Fruit fly (Drosophila melanogaster) Kc167 (cell line): ENCODE measurements around the gene Hus1-like.

ENCODE experiments used
- Sin3A ChIP-seq: fragments of >200 bp; optimal IDR thresholded peaks from 2 replicates; lab custom pipeline; 2018; ENCODE audit warnings: missing external identifiers
- insv ChIP-seq: fragments of >200 bp; optimal IDR thresholded peaks from 3 replicates; lab custom pipeline; 2018; ENCODE audit warnings: missing external identifiers

dm6 chr3R:4780721-4781120, 31.2 kb downstream of the Hus1-like start:
- no peak for TF ChIP-seq Sin3A (lab: Kevin White, UChicago)
- no peak for TF ChIP-seq insv (lab: Kevin White, UChicago)
